Fruit fly (Drosophila melanogaster) whole organism, embryonic: ENCODE data around the gene Rbm13.

ENCODE experiments used
- Bteb2 ChIP-seq: fragments of 200-800 bp; sonication (Bioruptor generic); optimal IDR thresholded peaks from 2 replicates; lab custom pipeline; 2016; ENCODE audit warnings: missing biosample characterization, missing genetic modification characterization
- CG10267 ChIP-seq: fragments of 200-800 bp; sonication (Bioruptor generic); optimal IDR thresholded peaks from 2 replicates; lab custom pipeline; 2018; ENCODE audit warnings: missing biosample characterization, mild to moderate bottlenecking, missing genetic modification characterization, moderate library complexity
- CG10321 ChIP-seq: fragments of 200-800 bp; sonication (Bioruptor generic); IDR thresholded peaks from 2 replicates; pipeline ENCODE4 v1.3.6; 2022; ENCODE audit warnings: missing biosample characterization, missing genetic modification characterization
- CG12104 ChIP-seq: fragments of 200-800 bp; sonication (Bioruptor generic); optimal IDR thresholded peaks from 3 replicates; lab custom pipeline; 2016; ENCODE audit warnings: missing biosample characterization, missing genetic modification characterization
- CG12219 ChIP-seq: fragments of 200-800 bp; sonication (Bioruptor generic); optimal IDR thresholded peaks from 3 replicates; lab custom pipeline; 2018; ENCODE audit warnings: missing biosample characterization, mild to moderate bottlenecking, missing genetic modification characterization
- CG13123 ChIP-seq: fragments of 200-800 bp; sonication (Bioruptor generic); optimal IDR thresholded peaks from 2 replicates; lab custom pipeline; 2016; ENCODE audit warnings: missing biosample characterization, missing genetic modification characterization
- CG13287 ChIP-seq: fragments of 200-800 bp; sonication (Bioruptor generic); IDR thresholded peaks from 2 replicates; pipeline ENCODE4 v1.3.6; 2022; ENCODE audit warnings: missing biosample characterization, missing genetic modification characterization; ENCODE audit not compliant: partially characterized antibody
- CG15011 ChIP-seq: fragments of 200-800 bp; sonication (Bioruptor generic); optimal IDR thresholded peaks from 3 replicates; lab custom pipeline; 2018; ENCODE audit warnings: missing biosample characterization, mild to moderate bottlenecking, missing genetic modification characterization
- CG15514 ChIP-seq: fragments of 200-800 bp; sonication (Bioruptor generic); optimal IDR thresholded peaks from 3 replicates; lab custom pipeline; 2017; ENCODE audit warnings: missing biosample characterization, missing genetic modification characterization, mild to moderate bottlenecking, moderate library complexity, missing genetic modification reagents
- CG18476 ChIP-seq: fragments of 200-800 bp; sonication (Bioruptor generic); optimal IDR thresholded peaks from 2 replicates; lab custom pipeline; 2016; ENCODE audit warnings: missing biosample characterization, mild to moderate bottlenecking, missing genetic modification characterization
- CG2116 ChIP-seq: fragments of 200-800 bp; sonication (Bioruptor generic); optimal IDR thresholded peaks from 3 replicates; lab custom pipeline; 2018; ENCODE audit warnings: missing biosample characterization, mild to moderate bottlenecking, missing genetic modification characterization
- CG2199 ChIP-seq: fragments of 200-800 bp; sonication (Bioruptor generic); IDR thresholded peaks from 3 replicates; pipeline ENCODE4 v1.3.6; 2022; ENCODE audit warnings: missing biosample characterization, missing genetic modification characterization
- CG2875 ChIP-seq: fragments of 200-800 bp; sonication (Bioruptor generic); optimal IDR thresholded peaks from 2 replicates; lab custom pipeline; 2017; ENCODE audit warnings: missing biosample characterization, mild to moderate bottlenecking, missing genetic modification characterization, missing genetic modification reagents
- CG30403 ChIP-seq: fragments of 200-800 bp; sonication (Bioruptor generic); optimal IDR thresholded peaks from 3 replicates; lab custom pipeline; 2016; ENCODE audit warnings: missing biosample characterization, missing genetic modification characterization
- CG31388 ChIP-seq: fragments of 200-800 bp; sonication (Bioruptor generic); optimal IDR thresholded peaks from 2 replicates; lab custom pipeline; 2016; ENCODE audit warnings: missing biosample characterization, missing genetic modification characterization
- CG7745 ChIP-seq: fragments of 200-800 bp; sonication (Bioruptor generic); optimal IDR thresholded peaks from 2 replicates; lab custom pipeline; 2018; ENCODE audit warnings: missing biosample characterization, mild to moderate bottlenecking, missing genetic modification characterization, moderate library complexity
- CG7786 ChIP-seq: fragments of 200-800 bp; sonication (Bioruptor generic); optimal IDR thresholded peaks from 2 replicates; lab custom pipeline; 2016; ENCODE audit warnings: missing biosample characterization, missing genetic modification characterization
- CG9609 ChIP-seq: fragments of 200-800 bp; sonication (Bioruptor generic); optimal IDR thresholded peaks from 3 replicates; lab custom pipeline; 2016; ENCODE audit warnings: missing biosample characterization, missing genetic modification characterization
- CTCF ChIP-seq: fragments of 200-800 bp; sonication (Bioruptor generic); optimal IDR thresholded peaks from 2 replicates; lab custom pipeline; 2017; ENCODE audit warnings: missing biosample characterization, mild to moderate bottlenecking, missing genetic modification characterization, moderate library complexity
- D ChIP-seq, 2 experiments: fragments of 200-800 bp in 1 of 2; fragments of >200 bp in 1 of 2; sonication (Bioruptor generic) in 1 of 2; optimal IDR thresholded peaks; 2 replicates in 1 of 2; 3 replicates in 1 of 2; lab custom pipeline; 2017; ENCODE audit warnings: mild to moderate bottlenecking in 1 of 2, missing biosample characterization in 1 of 2, missing genetic modification characterization in 1 of 2, missing genetic modification reagents in 1 of 2
- Dbx ChIP-seq: fragments of 200-800 bp; sonication (Bioruptor generic); IDR thresholded peaks from 3 replicates; pipeline ENCODE4 v1.3.6; 2022; ENCODE audit warnings: missing biosample characterization, missing genetic modification characterization
- Gsc ChIP-seq: fragments of 200-800 bp; sonication (Bioruptor generic); IDR thresholded peaks from 2 replicates; pipeline ENCODE4 v1.3.6; 2022; ENCODE audit warnings: missing biosample characterization, missing genetic modification characterization
- Lpt ChIP-seq: fragments of >200 bp; optimal IDR thresholded peaks from 2 replicates; lab custom pipeline; 2018; ENCODE audit warnings: missing biosample characterization, missing genetic modification characterization
- MTF-1 ChIP-seq: fragments of 200-800 bp; sonication (Bioruptor generic); optimal IDR thresholded peaks from 2 replicates; lab custom pipeline; 2018; ENCODE audit warnings: missing biosample characterization, mild to moderate bottlenecking, missing genetic modification characterization, borderline replicate concordance
- Nf-YB ChIP-seq: fragments of 200-800 bp; sonication (Bioruptor generic); optimal IDR thresholded peaks from 3 replicates; lab custom pipeline; 2019; ENCODE audit warnings: missing biosample characterization, mild to moderate bottlenecking, missing genetic modification characterization, moderate library complexity
- Six4 ChIP-seq: fragments of 200-800 bp; sonication (Bioruptor generic); optimal IDR thresholded peaks from 2 replicates; lab custom pipeline; 2016; ENCODE audit warnings: missing biosample characterization, missing genetic modification characterization
- Tbp ChIP-seq: fragments of >200 bp; optimal IDR thresholded peaks from 2 replicates; lab custom pipeline; 2018; ENCODE audit warnings: missing biosample characterization, missing genetic modification characterization
- al ChIP-seq: fragments of 200-800 bp; sonication (Bioruptor generic); IDR thresholded peaks from 2 replicates; pipeline ENCODE4 v1.3.6; 2022; ENCODE audit warnings: missing biosample characterization, missing genetic modification characterization
- ap ChIP-seq: fragments of 200-800 bp; sonication (Bioruptor generic); IDR thresholded peaks from 2 replicates; pipeline ENCODE4 v1.3.6; 2022; ENCODE audit warnings: missing biosample characterization, missing genetic modification characterization
- bsh ChIP-seq, 2 experiments: fragments of 200-800 bp; sonication (Bioruptor generic); optimal IDR thresholded peaks; 2 replicates each; lab custom pipeline; 2017 to 2018; ENCODE audit warnings: mild to moderate bottlenecking in 2 of 2, missing biosample characterization in 2 of 2, missing genetic modification characterization in 2 of 2, moderate library complexity in 1 of 2
- chif ChIP-seq, 2 experiments: fragments of 200-800 bp; sonication (Bioruptor generic); optimal IDR thresholded peaks; 3 replicates each; lab custom pipeline; 2016; ENCODE audit warnings: missing biosample characterization in 2 of 2, missing genetic modification characterization in 2 of 2
- chm ChIP-seq: fragments of 200-800 bp; sonication (Bioruptor generic); IDR thresholded peaks from 2 replicates; pipeline ENCODE4 v1.3.6; 2022; ENCODE audit warnings: missing biosample characterization, missing genetic modification characterization
- danr ChIP-seq: fragments of 200-800 bp; sonication (Bioruptor generic); IDR thresholded peaks from 2 replicates; pipeline ENCODE4 v1.3.6; 2022; ENCODE audit warnings: missing biosample characterization, missing genetic modification characterization
- dati ChIP-seq: fragments of 200-800 bp; sonication (Bioruptor generic); IDR thresholded peaks from 2 replicates; pipeline ENCODE4 v1.3.6; 2022; ENCODE audit warnings: missing biosample characterization, missing genetic modification characterization
- eyg ChIP-seq: fragments of 200-800 bp; sonication (Bioruptor generic); optimal IDR thresholded peaks from 3 replicates; lab custom pipeline; 2016; ENCODE audit warnings: missing biosample characterization, missing genetic modification characterization
- ftz-f1 ChIP-seq: fragments of 200-800 bp; sonication (Bioruptor generic); optimal IDR thresholded peaks from 2 replicates; lab custom pipeline; 2016; ENCODE audit warnings: missing biosample characterization, missing genetic modification characterization
- gt ChIP-seq: fragments of 200-800 bp; sonication (Bioruptor generic); IDR thresholded peaks from 2 replicates; pipeline ENCODE4 v1.3.6; 2022; ENCODE audit warnings: missing biosample characterization, missing genetic modification characterization
- hb ChIP-seq: fragments of 200-800 bp; sonication (Bioruptor generic); IDR thresholded peaks from 3 replicates; pipeline ENCODE4 v1.3.6; 2022; ENCODE audit warnings: missing biosample characterization, missing genetic modification characterization; ENCODE audit not compliant: partially characterized antibody
- lov ChIP-seq, 2 experiments: fragments of 200-800 bp in 1 of 2; fragments of >200 bp in 1 of 2; sonication (Bioruptor generic) in 1 of 2; IDR thresholded peaks in 1 of 2; optimal IDR thresholded peaks in 1 of 2; 2 replicates in 1 of 2; 3 replicates in 1 of 2; pipeline versions ENCODE4 v1.3.6 to Lab custom; 2017 to 2022; ENCODE audit warnings: missing biosample characterization in 1 of 2, missing genetic modification characterization in 1 of 2
- mam ChIP-seq: fragments of 200-800 bp; sonication (Bioruptor generic); optimal IDR thresholded peaks from 3 replicates; lab custom pipeline; 2016; ENCODE audit warnings: missing biosample characterization, missing genetic modification characterization
- nmo ChIP-seq: fragments of 200-800 bp; sonication (Bioruptor generic); optimal IDR thresholded peaks from 2 replicates; lab custom pipeline; 2018; ENCODE audit warnings: missing biosample characterization, mild to moderate bottlenecking, missing genetic modification characterization, moderate library complexity
- prd ChIP-seq, 3 experiments: fragments of >200 bp in 2 of 3; fragments of 200-800 bp in 1 of 3; sonication (Bioruptor generic) in 1 of 3; optimal IDR thresholded peaks in 2 of 3; IDR thresholded peaks in 1 of 3; 2 replicates in 2 of 3; 3 replicates in 1 of 3; pipeline versions ENCODE4 v1.3.6 to Lab custom; 2017 to 2022; ENCODE audit warnings: missing biosample characterization in 1 of 3, missing genetic modification characterization in 1 of 3
- pros ChIP-seq: fragments of 200-800 bp; sonication (Bioruptor generic); optimal IDR thresholded peaks from 3 replicates; lab custom pipeline; 2019; ENCODE audit warnings: missing biosample characterization, mild to moderate bottlenecking, missing genetic modification characterization, moderate library complexity
- run ChIP-seq: fragments of 200-800 bp; sonication (Bioruptor generic); optimal IDR thresholded peaks from 3 replicates; lab custom pipeline; 2018; ENCODE audit warnings: missing biosample characterization, mild to moderate bottlenecking, missing genetic modification characterization
- tup ChIP-seq: fragments of 200-800 bp; sonication (Bioruptor generic); optimal IDR thresholded peaks from 2 replicates; lab custom pipeline; 2016; ENCODE audit warnings: missing biosample characterization, mild to moderate bottlenecking, missing genetic modification characterization, moderate library complexity
- vvl ChIP-seq: fragments of 200-800 bp; sonication (Bioruptor generic); IDR thresholded peaks from 2 replicates; pipeline ENCODE4 v1.3.6; 2022; ENCODE audit warnings: missing biosample characterization, missing genetic modification characterization
- zfh1 ChIP-seq: fragments of 200-800 bp; sonication (Bioruptor generic); IDR thresholded peaks from 3 replicates; pipeline ENCODE4 v1.3.6; 2022; ENCODE audit warnings: missing biosample characterization, missing genetic modification characterization

Gene Rbm13

DNA sequence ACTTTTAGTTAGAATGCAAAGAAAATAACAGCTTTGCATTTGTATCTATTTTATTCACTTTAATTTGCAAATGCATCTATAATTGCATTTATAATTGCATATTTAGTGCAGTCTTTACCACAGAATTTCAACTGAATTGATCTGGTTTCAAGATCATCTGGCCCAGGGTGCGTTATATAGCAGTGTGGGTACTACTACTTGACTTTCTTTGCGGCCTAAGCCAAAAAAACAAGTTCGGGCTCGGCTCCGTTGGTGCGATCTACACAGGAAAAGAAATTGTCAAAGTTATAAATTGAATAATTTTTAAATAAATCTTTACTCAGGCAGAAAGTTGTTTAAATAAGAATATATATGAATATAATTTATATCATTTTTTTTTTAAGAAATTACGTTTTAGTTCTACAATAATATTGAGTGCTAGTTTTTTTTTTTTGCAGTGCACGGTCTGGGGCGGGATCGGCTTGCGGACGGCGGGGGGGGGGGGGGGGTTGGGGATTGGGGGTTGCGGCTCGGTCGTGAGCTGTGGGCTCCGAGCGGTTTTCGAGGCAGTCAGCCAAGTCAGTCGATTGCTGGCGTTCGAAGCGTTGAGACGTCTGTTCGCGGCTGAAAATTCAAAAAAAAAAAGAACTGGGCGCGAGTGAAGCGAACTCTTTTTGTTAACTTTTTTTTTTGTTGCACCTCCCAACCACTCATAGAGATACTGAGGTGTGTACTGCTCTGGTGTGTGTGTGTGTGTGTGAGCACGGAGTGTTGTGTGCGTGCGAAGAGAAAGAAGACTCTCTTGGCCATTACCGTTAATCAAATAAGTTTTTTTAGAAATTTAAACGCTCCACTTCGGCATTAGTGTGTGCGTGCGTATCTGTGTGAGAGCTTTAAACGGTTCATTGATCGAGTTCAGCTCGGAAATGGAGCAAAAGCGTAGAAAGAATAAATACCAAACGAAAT, 37.7 kb upstream of the Rbm13 start (continued):
- no peak for TF ChIP-seq Tbp (GFP tag; lab: Kevin White, UChicago)
- TF ChIP-seq Gsc (GFP tag; lab: Robert Waterston, UW) = 0 out of 2 replicates have a peak, but pooled peaks have one; percentile 36
- TF ChIP-seq Dbx (GFP tag; lab: Robert Waterston, UW) = peak; percentile 84
- TF ChIP-seq ftz-f1 (GFP tag; lab: Kevin White, UChicago) = no peak
- TF ChIP-seq CG18476 (GFP tag; lab: Kevin White, UChicago) = no peak
- TF ChIP-seq CG10321 = 0 out of 2 replicates have a peak, but pooled peaks have one; percentile 43
- peak; percentile 29 for TF ChIP-seq CG15011 (GFP tag; lab: Kevin White, UChicago)
- peak; percentile 17; the same call in 1 of the 2 replicates for TF ChIP-seq gt (GFP tag; lab: Robert Waterston, UW)
- peak; percentile 90 for TF ChIP-seq nmo (GFP tag; lab: Kevin White, UChicago)
- TF ChIP-seq Six4 = peak; percentile 64
- no peak for TF ChIP-seq lov (optimal IDR thresholded peaks at IDR 0.05; lab: Kevin White, UChicago)
- peak; percentile 63; the same call in 1 of the 3 replicates for TF ChIP-seq lov (GFP tag; IDR thresholded peaks at IDR 0.05; lab: Robert Waterston, UW)
- TF ChIP-seq CG7745 (tag; lab: Kevin White, UChicago) = no peak
- TF ChIP-seq D (optimal IDR thresholded peaks at IDR 0.05; lab: Kevin White, UChicago) = no peak
- peak; percentile 63 for TF ChIP-seq D (GFP tag; optimal IDR thresholded peaks at IDR 0.05; lab: Kevin White, UChicago)
- peak; percentile 73 for TF ChIP-seq CG30403 (GFP tag; lab: Kevin White, UChicago)
- TF ChIP-seq CG13287 (GFP tag; lab: Robert Waterston, UW) = 0 out of 2 replicates have a peak, but pooled peaks have one; percentile 4
- no peak for TF ChIP-seq dati (GFP tag; lab: Robert Waterston, UW)
- peak; percentile 68 for TF ChIP-seq Nf-YB (GFP tag; lab: Kevin White, UChicago)
- TF ChIP-seq CTCF (GFP tag; lab: Kevin White, UChicago) = no peak
- TF ChIP-seq Bteb2 (GFP tag; lab: Kevin White, UChicago) = no peak
- peak; percentile 77; the same call in 1 of the 2 replicates for TF ChIP-seq al
- TF ChIP-seq CG7786 (GFP tag; lab: Kevin White, UChicago) = peak; percentile 5
- TF ChIP-seq CG12104 (GFP tag; lab: Kevin White, UChicago) = peak; percentile 81
- TF ChIP-seq prd (optimal IDR thresholded peaks at IDR 0.05; lab: Kevin White, UChicago) = no peak
- TF ChIP-seq prd (GFP tag; IDR thresholded peaks at IDR 0.05; lab: Robert Waterston, UW) = peak; percentile 82
- peak; percentile 23 for TF ChIP-seq CG12219
- TF ChIP-seq CG10267 = peak; percentile 80
- TF ChIP-seq CG9609 = peak; percentile 21
- TF ChIP-seq Lpt = no peak
- peak; percentile 74 for TF ChIP-seq danr (GFP tag; lab: Robert Waterston, UW)
- peak; percentile 68 for TF ChIP-seq run
- peak; percentile 72 for TF ChIP-seq CG2875
- TF ChIP-seq chm (GFP tag; lab: Robert Waterston, UW) = no peak
- no peak for TF ChIP-seq eyg (GFP tag; lab: Kevin White, UChicago)
- TF ChIP-seq pros (GFP tag; lab: Kevin White, UChicago) = peak; percentile 18
- TF ChIP-seq chif (GFP tag; optimal IDR thresholded peaks at IDR 0.05; lab: Kevin White, UChicago) = peak in 1 of 2 experiments; percentile 52
- TF ChIP-seq zfh1 (GFP tag; lab: Robert Waterston, UW) = peak; percentile 71; the same call in 2 of the 3 replicates
- TF ChIP-seq tup = no peak
- TF ChIP-seq hb (GFP tag; lab: Robert Waterston, UW) = no peak
- no peak for TF ChIP-seq CG13123
- TF ChIP-seq MTF-1 = peak; percentile 53
- TF ChIP-seq CG2199 = no peak
- peak; percentile 89 for TF ChIP-seq vvl (GFP tag; lab: Robert Waterston, UW)
- peak; percentile 48 for TF ChIP-seq mam (GFP tag; lab: Kevin White, UChicago)
- no peak for TF ChIP-seq CG31388 (GFP tag; lab: Kevin White, UChicago)
- peak; percentile 77 to 88 for TF ChIP-seq bsh (GFP tag; optimal IDR thresholded peaks at IDR 0.05; lab: Kevin White, UChicago)
- peak; percentile 71 for TF ChIP-seq CG15514 (GFP tag; lab: Kevin White, UChicago)
- peak; percentile 85 for TF ChIP-seq ap (GFP tag; lab: Robert Waterston, UW)
- no peak for TF ChIP-seq CG2116
